In genomic region chrX:12911235-12911634, ce11 we compare ENCODE assay signal across 6 worm cellular contexts.
TF ChIP-seq lines count a peak whose summit lies in the region.

No protein-coding gene starts in this region.

TF ChIP-seq in whole organism, L1 larva, 84 proteins besides CTCF, POLR2A, EP300 and RAD21 (continues in another document):
- TF ChIP-seq ceh-8 (GFP tag; optimal IDR thresholded peaks at IDR 0.05; lab: Kevin White, UChicago): no peak
- TF ChIP-seq lin-14 (GFP tag; optimal IDR thresholded peaks at IDR 0.05; lab: Kevin White, UChicago): peak; percentile 65
- TF ChIP-seq nhr-19 (GFP tag; conservative IDR thresholded peaks at IDR 0.05; lab: Robert Waterston, UW): peak; percentile 59
- TF ChIP-seq nhr-11 (tag; optimal IDR thresholded peaks at IDR 0.05; lab: Kevin White, UChicago): no peak
- TF ChIP-seq pqm-1 (tag; optimal IDR thresholded peaks at IDR 0.05; lab: Kevin White, UChicago): no peak
- no peak for TF ChIP-seq grh-1 (GFP tag; IDR thresholded peaks at IDR 0.05; lab: Robert Waterston, UW)
- no peak for TF ChIP-seq nhr-237 (tag; optimal IDR thresholded peaks at IDR 0.05; lab: Kevin White, UChicago)
- TF ChIP-seq snu-23 (GFP tag; optimal IDR thresholded peaks at IDR 0.05; lab: Kevin White, UChicago): peak; percentile 42
- TF ChIP-seq aly-2 (tag; optimal IDR thresholded peaks at IDR 0.05; lab: Kevin White, UChicago): no peak
- TF ChIP-seq lir-3 (tag; optimal IDR thresholded peaks at IDR 0.05; lab: Kevin White, UChicago; ENCODE audit: poor library complexity): no peak
- TF ChIP-seq unc-30 (tag; optimal IDR thresholded peaks at IDR 0.05; lab: Kevin White, UChicago): no peak
- no peak for TF ChIP-seq fkh-4 (tag; optimal IDR thresholded peaks at IDR 0.05; lab: Kevin White, UChicago; ENCODE audit: borderline replicate concordance)
- TF ChIP-seq nhr-47 (tag; optimal IDR thresholded peaks at IDR 0.05; lab: Kevin White, UChicago): peak; percentile 50
- no peak for TF ChIP-seq ceh-88 (GFP tag; IDR thresholded peaks at IDR 0.05; lab: Robert Waterston, UW)
- no peak for TF ChIP-seq sptf-1 (tag; optimal IDR thresholded peaks at IDR 0.05; lab: Kevin White, UChicago)
- no peak for TF ChIP-seq ztf-4 (tag; optimal IDR thresholded peaks at IDR 0.05; lab: Kevin White, UChicago)

TF ChIP-seq in whole organism, L2 larva, 48 proteins besides CTCF, POLR2A, EP300 and RAD21 (continues in another document):
- TF ChIP-seq crh-2 (tag; optimal IDR thresholded peaks at IDR 0.05; lab: Kevin White, UChicago): peak; percentile 51
- TF ChIP-seq alr-1 (tag; optimal IDR thresholded peaks at IDR 0.05; lab: Kevin White, UChicago): no peak
- TF ChIP-seq lin-13 (GFP tag; optimal IDR thresholded peaks at IDR 0.05; lab: Kevin White, UChicago): no peak
- TF ChIP-seq lsy-2 (tag; optimal IDR thresholded peaks at IDR 0.05; lab: Kevin White, UChicago): peak in 1 of 2 experiments; percentile 30
- no peak for TF ChIP-seq unc-39 (tag; optimal IDR thresholded peaks at IDR 0.05; lab: Kevin White, UChicago)
- peak; percentile 5 for TF ChIP-seq gmeb-1 (tag; optimal IDR thresholded peaks at IDR 0.05; lab: Kevin White, UChicago)
- no peak for TF ChIP-seq skn-1 (tag; optimal IDR thresholded peaks at IDR 0.05; lab: Kevin White, UChicago)
- TF ChIP-seq snpc-4 (tag; optimal IDR thresholded peaks at IDR 0.05; lab: Kevin White, UChicago): no peak
- peak; percentile 48 for TF ChIP-seq nhr-129 (tag; optimal IDR thresholded peaks at IDR 0.05; lab: Kevin White, UChicago)
- no peak for TF ChIP-seq aly-2 (tag; optimal IDR thresholded peaks at IDR 0.05; lab: Kevin White, UChicago)
- no peak for TF ChIP-seq ztf-1 (GFP tag; conservative IDR thresholded peaks at IDR 0.05; lab: Robert Waterston, UW)
- no peak for TF ChIP-seq nhr-77 (tag; optimal IDR thresholded peaks at IDR 0.05; lab: Kevin White, UChicago)
- TF ChIP-seq nhr-237 (tag; optimal IDR thresholded peaks at IDR 0.05; lab: Kevin White, UChicago): no peak
- no peak for TF ChIP-seq sem-4 (tag; optimal IDR thresholded peaks at IDR 0.05; lab: Kevin White, UChicago)
- no peak for TF ChIP-seq nhr-11 (tag; optimal IDR thresholded peaks at IDR 0.05; lab: Kevin White, UChicago)
- peak; percentile 7 for TF ChIP-seq fos-1 (tag; optimal IDR thresholded peaks at IDR 0.05; lab: Kevin White, UChicago)

TF ChIP-seq in whole organism, L3 larva, 47 proteins besides CTCF, POLR2A, EP300 and RAD21:
- TF ChIP-seq jun-1 (tag; optimal IDR thresholded peaks at IDR 0.05; lab: Kevin White, UChicago): peak; percentile 31
- TF ChIP-seq ztf-4 (tag; optimal IDR thresholded peaks at IDR 0.05; lab: Kevin White, UChicago): no peak
- TF ChIP-seq elt-2 (tag; optimal IDR thresholded peaks at IDR 0.05; lab: Kevin White, UChicago): peak; percentile 68
- no peak for TF ChIP-seq eor-1 (tag; optimal IDR thresholded peaks at IDR 0.05; lab: Kevin White, UChicago)

TF ChIP-seq in whole organism, L4 larva, 104 proteins besides CTCF, POLR2A, EP300 and RAD21 (continues in another document):
- TF ChIP-seq nhr-11 (tag; optimal IDR thresholded peaks at IDR 0.05; lab: Kevin White, UChicago) (peak; percentile 16), dve-1 (tag; optimal IDR thresholded peaks at IDR 0.05; lab: Kevin White, UChicago; ENCODE audit: insufficient read depth) (peak; percentile 78), ceh-28 (tag; optimal IDR thresholded peaks at IDR 0.05; lab: Kevin White, UChicago) (no peak), pqm-1 (tag; optimal IDR thresholded peaks at IDR 0.05; lab: Kevin White, UChicago) (peak; percentile 13), hmg-1.1 (GFP tag; IDR thresholded peaks at IDR 0.05; lab: Robert Waterston, UW) (no peak), php-3 (GFP tag; IDR thresholded peaks at IDR 0.05; lab: Robert Waterston, UW) (peak; percentile 43; the same call in 1 of the 2 replicates), mdt-29 (GFP tag; IDR thresholded peaks at IDR 0.05; lab: Robert Waterston, UW) (0 out of 2 replicates have a peak, but pooled peaks have one; percentile 9), dmd-6 (GFP tag; IDR thresholded peaks at IDR 0.05; lab: Robert Waterston, UW) (peak; percentile 88), mxl-3 (GFP tag; optimal IDR thresholded peaks at IDR 0.05; lab: Kevin White, UChicago) (peak; percentile 35), hlh-30 (tag; optimal IDR thresholded peaks at IDR 0.05; lab: Kevin White, UChicago; ENCODE audit: insufficient read depth) (peak; percentile 89), lsy-2 (tag; optimal IDR thresholded peaks at IDR 0.05; lab: Kevin White, UChicago) (peak in 1 of 2 experiments; percentile 7), hlh-11 (tag; optimal IDR thresholded peaks at IDR 0.05; lab: Kevin White, UChicago) (peak; percentile 78), snpc-4 (tag; optimal IDR thresholded peaks at IDR 0.05; lab: Kevin White, UChicago) (no peak), mdl-1 (tag; optimal IDR thresholded peaks at IDR 0.05; lab: Kevin White, UChicago) (peak in 1 of 2 experiments; percentile 69), nhr-28 (tag; optimal IDR thresholded peaks at IDR 0.05; lab: Kevin White, UChicago) (peak; percentile 44), unc-62 (GFP tag; optimal IDR thresholded peaks at IDR 0.05 in 1 of 2; lab: Kevin White, UChicago) (peak in 1 of 2 experiments; percentile 61), unc-62 (tag; optimal IDR thresholded peaks at IDR 0.05; lab: Kevin White, UChicago) (no peak), tra-1 (GFP tag; IDR thresholded peaks at IDR 0.05; lab: Robert Waterston, UW) (peak; percentile 9; the same call in 1 of the 2 replicates)

TF ChIP-seq in whole organism, late embryonic, 69 proteins besides CTCF, POLR2A, EP300 and RAD21:
- no peak for TF ChIP-seq nfya-1 (tag; optimal IDR thresholded peaks at IDR 0.05; lab: Kevin White, UChicago)
- peak; percentile 26 for TF ChIP-seq hlh-30 (tag; optimal IDR thresholded peaks at IDR 0.05; lab: Kevin White, UChicago; ENCODE audit: insufficient read depth)

TF ChIP-seq in whole organism, young adult, 124 proteins besides CTCF, POLR2A, EP300 and RAD21:
- no peak for TF ChIP-seq Y53F4B.3 (GFP tag; IDR thresholded peaks at IDR 0.05; lab: Robert Waterston, UW)
- peak; percentile 48 for TF ChIP-seq nhr-90 (tag; optimal IDR thresholded peaks at IDR 0.05; lab: Kevin White, UChicago)
- no peak for TF ChIP-seq cebp-1 (GFP tag; IDR thresholded peaks at IDR 0.05; lab: Robert Waterston, UW)
- peak; percentile 65 for TF ChIP-seq cebp-1 (tag; optimal IDR thresholded peaks at IDR 0.05; lab: Kevin White, UChicago)
- TF ChIP-seq Y56A3A.18 (GFP tag; IDR thresholded peaks at IDR 0.05; lab: Robert Waterston, UW): 0 out of 2 replicates have a peak, but pooled peaks have one; percentile 36
- peak; percentile 86 to 89 for TF ChIP-seq let-607 (tag; optimal IDR thresholded peaks at IDR 0.05; lab: Kevin White, UChicago)
- TF ChIP-seq ceh-40 (GFP tag; IDR thresholded peaks at IDR 0.05; lab: Robert Waterston, UW): no peak
- TF ChIP-seq ztf-18 (tag; optimal IDR thresholded peaks at IDR 0.05; lab: Kevin White, UChicago): no peak
- peak; percentile 31 for TF ChIP-seq tbp1 (GFP tag; optimal IDR thresholded peaks at IDR 0.05; lab: Kevin White, UChicago)
- TF ChIP-seq K11D2.4 (GFP tag; IDR thresholded peaks at IDR 0.05; lab: Robert Waterston, UW): 0 out of 2 replicates have a peak, but pooled peaks have one; percentile 25
- peak; percentile 57 for TF ChIP-seq nhr-80 (tag; optimal IDR thresholded peaks at IDR 0.05; lab: Kevin White, UChicago)
- peak; percentile 73 for TF ChIP-seq atf-7 (tag; optimal IDR thresholded peaks at IDR 0.05; lab: Kevin White, UChicago)
- peak; percentile 5 for TF ChIP-seq madf-10 (tag; optimal IDR thresholded peaks at IDR 0.05; lab: Kevin White, UChicago)
- TF ChIP-seq egl-44 (GFP tag; IDR thresholded peaks at IDR 0.05; lab: Robert Waterston, UW): 0 out of 2 replicates have a peak, but pooled peaks have one; percentile 12
- TF ChIP-seq ceh-79 (tag; optimal IDR thresholded peaks at IDR 0.05; lab: Kevin White, UChicago): no peak
- TF ChIP-seq ets-4 (GFP tag; optimal IDR thresholded peaks at IDR 0.05; lab: Kevin White, UChicago): peak; percentile 12
- TF ChIP-seq lin-35 (GFP tag; optimal IDR thresholded peaks at IDR 0.05; lab: Kevin White, UChicago): no peak
